Worm (Caenorhabditis elegans): ENCODE results near the gene K08D8.2.

K08D8.2 gene

DNA sequence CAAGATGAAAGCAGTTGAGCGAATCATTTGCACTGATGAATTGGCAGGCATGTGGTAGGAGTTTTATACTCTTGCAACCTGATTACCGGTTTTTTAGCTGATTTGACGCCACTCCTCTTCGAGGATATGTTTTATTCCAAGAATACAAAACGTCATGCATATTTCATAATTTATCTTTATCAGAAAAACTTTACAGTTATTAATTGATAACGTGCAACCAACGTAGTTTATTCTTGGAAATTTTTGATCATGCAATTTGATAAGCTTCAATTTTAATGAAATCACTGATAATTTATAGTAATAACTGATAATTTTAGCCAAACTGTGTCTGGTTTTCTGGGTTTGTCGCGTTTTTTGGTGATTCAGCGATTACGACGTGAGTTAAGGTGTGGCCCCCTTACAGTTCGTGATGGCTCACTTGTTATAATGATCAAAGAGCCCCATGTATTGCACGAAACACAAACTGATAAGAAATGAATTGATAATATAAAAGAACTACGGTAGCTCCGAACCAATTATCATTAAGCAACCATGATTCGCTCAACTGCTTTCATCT lies 33.4 kb downstream of the K08D8.2 start, which contains the start of the genes cld-1 and dod-21 (continued):
- TF ChIP-seq Y48G9A.11 (GFP tag; IDR thresholded peaks at IDR 0.05) (no peak), nhr-102 (tag; optimal IDR thresholded peaks at IDR 0.05) (no peak), F26F4.8 (GFP tag; conservative IDR thresholded peaks at IDR 0.05) (no peak), dmd-6 (GFP tag; IDR thresholded peaks at IDR 0.05) (peak; percentile 64), hmg-1.1 (GFP tag; IDR thresholded peaks at IDR 0.05) (no peak), ZK337.2 (GFP tag; IDR thresholded peaks at IDR 0.05) (no peak), unc-39 (tag; optimal IDR thresholded peaks at IDR 0.05) (no peak), madf-5 (GFP tag; IDR thresholded peaks at IDR 0.05) (no peak), fos-1 (tag; optimal IDR thresholded peaks at IDR 0.05) (no peak), lin-29 (GFP tag; IDR thresholded peaks at IDR 0.05) (no peak), ceh-82 (tag; optimal IDR thresholded peaks at IDR 0.05) (no peak), egl-27 (tag; optimal IDR thresholded peaks at IDR 0.05) (no peak), zag-1 (tag; optimal IDR thresholded peaks at IDR 0.05) (no peak), spr-3 (GFP tag; optimal IDR thresholded peaks at IDR 0.05) (no peak), lin-1 (GFP tag; IDR thresholded peaks at IDR 0.05) (0 out of 2 replicates have a peak, but pooled peaks have one; percentile 20), ceh-32 (tag; optimal IDR thresholded peaks at IDR 0.05; ENCODE audit: poor library complexity) (no peak), lim-7 (GFP tag; IDR thresholded peaks at IDR 0.05) (no peak), daf-8 (GFP tag; IDR thresholded peaks at IDR 0.05) (no peak), mes-2 (tag; optimal IDR thresholded peaks at IDR 0.05; ENCODE audit: poor library complexity, severe bottlenecking) (no peak), dve-1 (tag; optimal IDR thresholded peaks at IDR 0.05; ENCODE audit: insufficient read depth) (peak; percentile 63), zip-2 (tag; optimal IDR thresholded peaks at IDR 0.05) (no peak), duxl-1 (tag; optimal IDR thresholded peaks at IDR 0.05; ENCODE audit: poor library complexity) (no peak), nhr-111 (GFP tag; optimal IDR thresholded peaks at IDR 0.05) (no peak), rbr-2 (tag; optimal IDR thresholded peaks at IDR 0.05) (no peak), daf-12 (tag; optimal IDR thresholded peaks at IDR 0.05) (no peak), ceh-44 (GFP tag; IDR thresholded peaks at IDR 0.05) (no peak)

DNA sequence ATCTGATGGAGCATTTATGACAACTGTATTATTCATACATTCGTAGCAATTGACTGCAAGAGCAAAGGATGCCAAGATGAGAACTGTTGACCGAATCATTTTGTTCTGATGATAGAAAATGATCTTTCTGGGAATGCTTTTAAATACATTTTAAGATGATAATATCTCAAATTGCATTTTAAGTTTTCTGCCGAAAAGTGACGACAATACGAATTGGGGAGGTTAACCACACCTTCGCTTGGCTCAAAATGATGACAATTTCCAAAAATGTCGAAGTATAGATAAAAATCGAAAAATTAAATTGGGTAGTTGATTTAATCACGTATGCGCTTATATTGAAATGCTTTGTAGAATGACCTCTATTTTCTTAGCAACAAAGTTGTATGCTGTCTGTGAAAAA lies 38.4 kb downstream of the K08D8.2 start, which contains the start of gene dod-24:
Gene dod-24, minus strand, starts transcription at position 101 of the 400 bp plus-strand sequence.
- TF ChIP-seq fos-1 (tag; optimal IDR thresholded peaks at IDR 0.05), result no peak
- no peak for TF ChIP-seq nhr-25 (tag; optimal IDR thresholded peaks at IDR 0.05; ENCODE audit: borderline replicate concordance, insufficient read depth)
- no peak for TF ChIP-seq rbr-2 (tag; optimal IDR thresholded peaks at IDR 0.05)
- no peak for TF ChIP-seq arid-1 (GFP tag; conservative IDR thresholded peaks at IDR 0.05)
- TF ChIP-seq nhr-11 (tag; optimal IDR thresholded peaks at IDR 0.05), result no peak
- no peak for TF ChIP-seq gei-8 (GFP tag; optimal IDR thresholded peaks at IDR 0.05)
- TF ChIP-seq egl-43 (GFP tag; IDR thresholded peaks at IDR 0.05), result no peak
- TF ChIP-seq ZK546.5 (tag; optimal IDR thresholded peaks at IDR 0.05), result no peak
- no peak for TF ChIP-seq duxl-1 (tag; optimal IDR thresholded peaks at IDR 0.05; ENCODE audit: poor library complexity)
- no peak for TF ChIP-seq attf-4 (tag; optimal IDR thresholded peaks at IDR 0.05)
- no peak for TF ChIP-seq php-3 (GFP tag; IDR thresholded peaks at IDR 0.05)
- TF ChIP-seq nhr-76 (tag; optimal IDR thresholded peaks at IDR 0.05), result no peak
- TF ChIP-seq vab-7 (GFP tag; IDR thresholded peaks at IDR 0.05), result no peak
- TF ChIP-seq dmd-9 (GFP tag; IDR thresholded peaks at IDR 0.05), result no peak
- TF ChIP-seq set-16 (GFP tag; IDR thresholded peaks at IDR 0.05), result no peak
- no peak for TF ChIP-seq mdt-29 (GFP tag; IDR thresholded peaks at IDR 0.05)
- no peak for TF ChIP-seq lin-39 (tag; optimal IDR thresholded peaks at IDR 0.05)
- TF ChIP-seq zag-1 (tag; optimal IDR thresholded peaks at IDR 0.05), result no peak
- no peak for TF ChIP-seq lin-38 (GFP tag; IDR thresholded peaks at IDR 0.05)
